Worm (Caenorhabditis elegans): ENCODE results near the gene ceh-86.

ceh-86 gene

ce11 chrII:2393821-2394220, 38.1 kb downstream of the ceh-86 start, which contains the start of gene F16G10.11:
TSS of gene F16G10.11 (minus strand) at chrII:2393921.
- TF ChIP-seq hlh-13 (GFP tag; optimal IDR thresholded peaks at IDR 0.05) (no peak), unc-55 (GFP tag; optimal IDR thresholded peaks at IDR 0.05) (no peak), unc-86 (tag; optimal IDR thresholded peaks at IDR 0.05) (no peak), ceh-14 (tag; optimal IDR thresholded peaks at IDR 0.05) (no peak), pros-1 (tag; optimal IDR thresholded peaks at IDR 0.05) (no peak), pqm-1 (tag; optimal IDR thresholded peaks at IDR 0.05) (no peak), T23F11.4 (GFP tag; optimal IDR thresholded peaks at IDR 0.05) (no peak), pha-4 (tag; optimal IDR thresholded peaks at IDR 0.05) (no peak), ceh-6 (GFP tag; optimal IDR thresholded peaks at IDR 0.05) (no peak), C08G9.2 (tag; optimal IDR thresholded peaks at IDR 0.05) (no peak), npax-4 (tag; optimal IDR thresholded peaks at IDR 0.05) (no peak), sdc-2 (tag; optimal IDR thresholded peaks at IDR 0.05) (no peak), odd-2 (tag; optimal IDR thresholded peaks at IDR 0.05) (no peak), che-1 (tag; optimal IDR thresholded peaks at IDR 0.05) (no peak)

ce11 chrII:2390884-2391283, 41.0 kb downstream of the ceh-86 start, which contains the start of gene F16G10.10:
TSS of gene F16G10.10 (minus strand) at chrII:2390984.
- no peak for TF ChIP-seq lin-11 (tag; optimal IDR thresholded peaks at IDR 0.05)
- no peak for TF ChIP-seq mec-3 (tag; optimal IDR thresholded peaks at IDR 0.05; ENCODE audit: borderline replicate concordance)
- no peak for TF ChIP-seq rnt-1 (tag; optimal IDR thresholded peaks at IDR 0.05)
- no peak for TF ChIP-seq syd-9 (tag; optimal IDR thresholded peaks at IDR 0.05)
- no peak for TF ChIP-seq ttx-3 (tag; optimal IDR thresholded peaks at IDR 0.05)
- no peak for TF ChIP-seq nhr-11 (tag; optimal IDR thresholded peaks at IDR 0.05)
- no peak for TF ChIP-seq K09A11.1 (tag; optimal IDR thresholded peaks at IDR 0.05; ENCODE audit: insufficient read depth)
- no peak for TF ChIP-seq ceh-18 (tag; optimal IDR thresholded peaks at IDR 0.05)
- TF ChIP-seq gmeb-2 (tag; optimal IDR thresholded peaks at IDR 0.05) = no peak
- no peak for TF ChIP-seq nhr-232 (tag; optimal IDR thresholded peaks at IDR 0.05)
- TF ChIP-seq sox-4 (tag; optimal IDR thresholded peaks at IDR 0.05) = no peak
- TF ChIP-seq pat-9 (tag; optimal IDR thresholded peaks at IDR 0.05) = no peak
- no peak for TF ChIP-seq ahr-1 (tag; optimal IDR thresholded peaks at IDR 0.05)
- TF ChIP-seq lim-6 (tag; optimal IDR thresholded peaks at IDR 0.05) = no peak
- no peak for TF ChIP-seq elt-4 (tag; optimal IDR thresholded peaks at IDR 0.05)
- TF ChIP-seq K02D7.2 (tag; optimal IDR thresholded peaks at IDR 0.05) = no peak
- TF ChIP-seq eyg-1 (tag; optimal IDR thresholded peaks at IDR 0.05) = no peak
- no peak for TF ChIP-seq pqm-1 (tag; optimal IDR thresholded peaks at IDR 0.05)
- TF ChIP-seq ets-4 (tag; optimal IDR thresholded peaks at IDR 0.05) = no peak
- TF ChIP-seq madf-2 (tag; optimal IDR thresholded peaks at IDR 0.05) = no peak

ce11 chrII:2385495-2385894, 46.4 kb downstream of the ceh-86 start, which contains the start of gene F16G10.9:
TSS of gene F16G10.9 (minus strand) at chrII:2385595.
- no peak for TF ChIP-seq ceh-22 (tag; optimal IDR thresholded peaks at IDR 0.05)
- no peak for TF ChIP-seq ceh-19 (GFP tag; optimal IDR thresholded peaks at IDR 0.05)
- TF ChIP-seq pat-9 (tag; optimal IDR thresholded peaks at IDR 0.05) = no peak
- no peak for TF ChIP-seq mec-3 (tag; optimal IDR thresholded peaks at IDR 0.05; ENCODE audit: borderline replicate concordance)
- TF ChIP-seq C08G9.2 (tag; optimal IDR thresholded peaks at IDR 0.05) = no peak
- TF ChIP-seq K09A11.1 (tag; optimal IDR thresholded peaks at IDR 0.05; ENCODE audit: insufficient read depth) = no peak
- TF ChIP-seq ceh-9 (tag; optimal IDR thresholded peaks at IDR 0.05) = no peak
- TF ChIP-seq fkh-10 (GFP tag; optimal IDR thresholded peaks at IDR 0.05) = no peak

DNA sequence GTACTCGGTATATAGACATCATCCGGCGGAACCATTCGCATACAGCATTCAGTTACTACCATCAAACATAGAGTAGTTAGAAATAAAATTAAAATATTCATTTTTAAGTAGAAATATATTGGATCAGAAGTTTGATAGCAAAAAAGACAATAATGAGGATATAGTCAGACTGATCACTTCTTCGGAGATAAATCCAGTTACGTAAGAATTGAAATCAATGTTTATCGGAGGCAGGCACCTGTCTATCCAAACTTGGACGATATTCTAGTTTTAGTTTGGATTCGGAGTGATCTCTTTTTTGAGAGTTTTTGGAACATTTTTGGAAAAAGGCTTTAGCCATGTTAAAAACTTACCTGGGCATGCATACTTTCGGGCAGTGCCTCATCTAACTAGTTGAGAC, 48.5 kb downstream of the ceh-86 start, which contains the start of gene F16G10.8:
Gene F16G10.8, minus strand, starts transcription at position 101 of the 400 bp plus-strand sequence.
- TF ChIP-seq syd-9 (tag; optimal IDR thresholded peaks at IDR 0.05) = no peak
- TF ChIP-seq unc-86 (tag; optimal IDR thresholded peaks at IDR 0.05) = no peak
- TF ChIP-seq sox-2 (GFP tag; IDR thresholded peaks at IDR 0.05) = no peak
- TF ChIP-seq pax-1 (tag; optimal IDR thresholded peaks at IDR 0.05) = no peak
- TF ChIP-seq ttx-3 (tag; optimal IDR thresholded peaks at IDR 0.05) = no peak
- no peak for TF ChIP-seq npax-4 (tag; optimal IDR thresholded peaks at IDR 0.05)
- TF ChIP-seq ceh-19 (GFP tag; optimal IDR thresholded peaks at IDR 0.05) = no peak
- TF ChIP-seq fax-1 (tag; optimal IDR thresholded peaks at IDR 0.05) = no peak
- TF ChIP-seq ceh-30 (tag; optimal IDR thresholded peaks at IDR 0.05) = no peak
